Fruit fly (Drosophila melanogaster) whole organism, prepupa: ENCODE results near the gene Dcps.
A peak's percentile ranks its signal among the peaks of the same experiment; 100 is the strongest.

ENCODE experiments used
- CG10631 ChIP-seq: fragments of 200-800 bp; sonication (Bioruptor generic); optimal IDR thresholded peaks from 2 replicates; lab custom pipeline; 2016; ENCODE audit warnings: missing biosample characterization, missing genetic modification characterization
- CG10669 ChIP-seq: fragments of 200-800 bp; sonication (Bioruptor generic); optimal IDR thresholded peaks from 3 replicates; lab custom pipeline; 2018; ENCODE audit warnings: missing biosample characterization, mild to moderate bottlenecking, missing genetic modification characterization, moderate library complexity
- CG11294 ChIP-seq: fragments of 200-800 bp; sonication (Bioruptor generic); IDR thresholded peaks from 2 replicates; pipeline ENCODE4 v1.3.6; 2022; ENCODE audit warnings: missing biosample characterization, missing genetic modification characterization
- CG11762 ChIP-seq: fragments of 200-800 bp; sonication (Bioruptor generic); optimal IDR thresholded peaks from 3 replicates; lab custom pipeline; 2016; ENCODE audit warnings: missing biosample characterization, missing genetic modification characterization; ENCODE audit not compliant: insufficient read depth
- CG1621 ChIP-seq: fragments of 200-800 bp; sonication (Bioruptor generic); optimal IDR thresholded peaks from 3 replicates; lab custom pipeline; 2018; ENCODE audit warnings: missing biosample characterization, mild to moderate bottlenecking, missing genetic modification characterization
- CG16779 ChIP-seq: fragments of 200-800 bp; sonication (Bioruptor generic); optimal IDR thresholded peaks from 3 replicates; lab custom pipeline; 2017; ENCODE audit warnings: missing biosample characterization, mild to moderate bottlenecking, missing genetic modification characterization
- CG31627 ChIP-seq: fragments of 200-800 bp; sonication (Bioruptor generic); optimal IDR thresholded peaks from 3 replicates; lab custom pipeline; 2016; ENCODE audit warnings: missing biosample characterization, missing genetic modification characterization
- CG32006 ChIP-seq: fragments of 200-800 bp; sonication (Bioruptor generic); optimal IDR thresholded peaks from 3 replicates; lab custom pipeline; 2017; ENCODE audit warnings: missing biosample characterization, mild to moderate bottlenecking, missing genetic modification characterization
- CG3919 ChIP-seq: fragments of 200-800 bp; sonication (Bioruptor generic); optimal IDR thresholded peaks from 3 replicates; lab custom pipeline; 2016; ENCODE audit warnings: missing biosample characterization, missing genetic modification characterization
- CG4318 ChIP-seq: fragments of 200-800 bp; sonication (Bioruptor generic); optimal IDR thresholded peaks from 3 replicates; lab custom pipeline; 2017; ENCODE audit warnings: missing biosample characterization, mild to moderate bottlenecking, missing genetic modification characterization
- CG6163 ChIP-seq: fragments of 200-800 bp; sonication (Bioruptor generic); IDR thresholded peaks from 3 replicates; pipeline ENCODE4 v1.3.6; 2022; ENCODE audit warnings: missing biosample characterization, missing genetic modification characterization
- CG6276 ChIP-seq: fragments of 200-800 bp; sonication (Bioruptor generic); optimal IDR thresholded peaks from 2 replicates; lab custom pipeline; 2017; ENCODE audit warnings: missing biosample characterization, mild to moderate bottlenecking, missing genetic modification characterization
- CG6792 ChIP-seq: fragments of 200-800 bp; sonication (Bioruptor generic); optimal IDR thresholded peaks from 3 replicates; lab custom pipeline; 2016; ENCODE audit warnings: missing biosample characterization, missing genetic modification characterization
- CG6808 ChIP-seq: fragments of 200-800 bp; sonication (Bioruptor generic); optimal IDR thresholded peaks from 3 replicates; lab custom pipeline; 2017; ENCODE audit warnings: missing biosample characterization, missing genetic modification characterization, mild to moderate bottlenecking, moderate library complexity, missing genetic modification reagents
- CG6854 ChIP-seq: fragments of 200-800 bp; sonication (Bioruptor generic); optimal IDR thresholded peaks from 2 replicates; lab custom pipeline; 2017; ENCODE audit warnings: missing biosample characterization, mild to moderate bottlenecking, missing genetic modification characterization
- CG7368 ChIP-seq: fragments of 200-800 bp; sonication (Bioruptor generic); optimal IDR thresholded peaks from 3 replicates; lab custom pipeline; 2016; ENCODE audit warnings: missing biosample characterization, missing genetic modification characterization
- CG9139 ChIP-seq: fragments of 200-800 bp; sonication (Bioruptor generic); optimal IDR thresholded peaks from 3 replicates; lab custom pipeline; 2017; ENCODE audit warnings: missing biosample characterization, mild to moderate bottlenecking, missing genetic modification characterization
- Eip75B ChIP-seq: fragments of 200-800 bp; sonication (Bioruptor generic); optimal IDR thresholded peaks from 3 replicates; lab custom pipeline; 2016; ENCODE audit warnings: missing biosample characterization, missing genetic modification characterization
- Eip78C ChIP-seq: fragments of 200-800 bp; sonication (Bioruptor generic); peaks from one replicate; lab custom pipeline; 2016; ENCODE audit warnings: missing biosample characterization, missing genetic modification characterization
- Eip93F ChIP-seq: fragments of 200-800 bp; sonication (Bioruptor generic); optimal IDR thresholded peaks from 2 replicates; lab custom pipeline; 2016; ENCODE audit warnings: missing biosample characterization, mild to moderate bottlenecking, missing genetic modification characterization
- Ets21C ChIP-seq: fragments of 200-800 bp; sonication (Bioruptor generic); optimal IDR thresholded peaks from 3 replicates; lab custom pipeline; 2016; ENCODE audit warnings: missing biosample characterization, missing genetic modification characterization
- Ets96B ChIP-seq: fragments of 200-800 bp; optimal IDR thresholded peaks from 2 replicates; lab custom pipeline; 2019; ENCODE audit warnings: missing biosample characterization, mild to moderate bottlenecking, missing genetic modification characterization, moderate library complexity
- Gug ChIP-seq: fragments of 200-800 bp; sonication (Bioruptor generic); IDR thresholded peaks from 2 replicates; pipeline ENCODE4 v1.3.6; 2022; ENCODE audit warnings: missing biosample characterization, missing genetic modification characterization
- Hr38 ChIP-seq: sonication (Bioruptor generic); optimal IDR thresholded peaks from 2 replicates; lab custom pipeline; 2016; ENCODE audit warnings: missing biosample characterization, missing genetic modification characterization
- Hr4 ChIP-seq: fragments of 200-800 bp; sonication (Bioruptor generic); optimal IDR thresholded peaks from 3 replicates; lab custom pipeline; 2016; ENCODE audit warnings: missing biosample characterization, missing genetic modification characterization
- Met ChIP-seq: fragments of 200-800 bp; sonication (Bioruptor generic); optimal IDR thresholded peaks from 3 replicates; lab custom pipeline; 2016; ENCODE audit warnings: missing biosample characterization, missing genetic modification characterization
- OdsH ChIP-seq: fragments of 200-800 bp; sonication (Bioruptor generic); optimal IDR thresholded peaks from 3 replicates; lab custom pipeline; 2016; ENCODE audit warnings: missing biosample characterization, missing genetic modification characterization
- Smox ChIP-seq: fragments of 200-800 bp; sonication (Bioruptor generic); optimal IDR thresholded peaks from 3 replicates; lab custom pipeline; 2016; ENCODE audit warnings: missing biosample characterization, missing genetic modification characterization
- Sox102F ChIP-seq: fragments of 200-800 bp; sonication (Bioruptor generic); optimal IDR thresholded peaks from 2 replicates; lab custom pipeline; 2016; ENCODE audit warnings: missing biosample characterization, mild to moderate bottlenecking, missing genetic modification characterization
- Sox14 ChIP-seq: fragments of 200-800 bp; sonication (Bioruptor generic); optimal IDR thresholded peaks from 3 replicates; lab custom pipeline; 2016; ENCODE audit warnings: missing biosample characterization, missing genetic modification characterization
- Sox15 ChIP-seq: fragments of 200-800 bp; sonication (Bioruptor generic); optimal IDR thresholded peaks from 3 replicates; lab custom pipeline; 2016; ENCODE audit warnings: missing biosample characterization, missing genetic modification characterization
- achi ChIP-seq: fragments of 200-800 bp; sonication (Bioruptor generic); optimal IDR thresholded peaks from 3 replicates; lab custom pipeline; 2016; ENCODE audit warnings: missing biosample characterization, missing genetic modification characterization
- acj6 ChIP-seq: fragments of 200-800 bp; sonication (Bioruptor generic); optimal IDR thresholded peaks from 3 replicates; lab custom pipeline; 2016; ENCODE audit warnings: missing biosample characterization, missing genetic modification characterization
- cyc ChIP-seq: fragments of 200-800 bp; sonication (Bioruptor generic); optimal IDR thresholded peaks from 3 replicates; lab custom pipeline; 2016; ENCODE audit warnings: missing biosample characterization, missing genetic modification characterization
- dac ChIP-seq: fragments of 200-800 bp; sonication (Bioruptor generic); optimal IDR thresholded peaks from 2 replicates; lab custom pipeline; 2017; ENCODE audit warnings: missing biosample characterization, mild to moderate bottlenecking, missing genetic modification characterization
- dsx ChIP-seq: fragments of 200-800 bp; optimal IDR thresholded peaks from 3 replicates; lab custom pipeline; 2019; ENCODE audit warnings: missing biosample characterization, mild to moderate bottlenecking, missing genetic modification characterization, moderate library complexity; ENCODE audit not compliant: poor library complexity, severe bottlenecking
- esn ChIP-seq: fragments of 200-800 bp; sonication (Bioruptor generic); optimal IDR thresholded peaks from 2 replicates; lab custom pipeline; 2016; ENCODE audit warnings: missing biosample characterization, mild to moderate bottlenecking, missing genetic modification characterization, moderate library complexity
- fd59A ChIP-seq: fragments of 200-800 bp; sonication (Bioruptor generic); optimal IDR thresholded peaks from 2 replicates; lab custom pipeline; 2017; ENCODE audit warnings: missing biosample characterization, mild to moderate bottlenecking, missing genetic modification characterization, missing genetic modification reagents
- fd85E ChIP-seq: fragments of 200-800 bp; sonication (Bioruptor generic); optimal IDR thresholded peaks from 3 replicates; lab custom pipeline; 2016; ENCODE audit warnings: missing biosample characterization, missing genetic modification characterization
- fkh ChIP-seq: fragments of 200-800 bp; sonication (Bioruptor generic); optimal IDR thresholded peaks from 3 replicates; lab custom pipeline; 2017; ENCODE audit warnings: missing biosample characterization, mild to moderate bottlenecking, missing genetic modification characterization, moderate library complexity
- net ChIP-seq: fragments of 200-800 bp; sonication (Bioruptor generic); optimal IDR thresholded peaks from 3 replicates; lab custom pipeline; 2016; ENCODE audit warnings: missing biosample characterization, missing genetic modification characterization
- salr ChIP-seq, 2 experiments: fragments of 200-800 bp; sonication (Bioruptor generic); optimal IDR thresholded peaks; 3 replicates each; lab custom pipeline; 2016 to 2018; ENCODE audit warnings: missing biosample characterization in 2 of 2, missing genetic modification characterization in 2 of 2, mild to moderate bottlenecking in 1 of 2
- ss ChIP-seq, 2 experiments: fragments of 200-800 bp; sonication (Bioruptor generic); optimal IDR thresholded peaks; 2 replicates in 1 of 2; 3 replicates in 1 of 2; lab custom pipeline; 2017 to 2018; ENCODE audit warnings: mild to moderate bottlenecking in 2 of 2, missing biosample characterization in 2 of 2, missing genetic modification characterization in 2 of 2, moderate library complexity in 1 of 2
- svp ChIP-seq: fragments of 200-800 bp; sonication (Bioruptor generic); peaks from one replicate; lab custom pipeline; 2016; ENCODE audit warnings: missing biosample characterization, missing genetic modification characterization
- topi ChIP-seq: fragments of 200-800 bp; sonication (Bioruptor generic); optimal IDR thresholded peaks from 3 replicates; lab custom pipeline; 2016; ENCODE audit warnings: missing biosample characterization, missing genetic modification characterization
- vri ChIP-seq: fragments of 200-800 bp; sonication (Bioruptor generic); optimal IDR thresholded peaks from 3 replicates; lab custom pipeline; 2016; ENCODE audit warnings: missing biosample characterization, mild to moderate bottlenecking, missing genetic modification characterization

The Dcps gene

dm6 chr3R:5791497-5791896 lies 36.9 kb upstream of the Dcps start, which contains the start of gene Hpf1 (continued):
- TF ChIP-seq CG11762 (GFP tag; lab: Kevin White, UChicago): peak; percentile 99
- peak; percentile 99 for TF ChIP-seq CG10631
- TF ChIP-seq CG3919 (GFP tag; lab: Kevin White, UChicago): peak; percentile 99
- TF ChIP-seq svp (GFP tag; lab: Kevin White, UChicago): peak; percentile 100
- TF ChIP-seq CG4318: peak; percentile 98
- peak; percentile 99 for TF ChIP-seq vri (GFP tag; lab: Kevin White, UChicago)
- TF ChIP-seq topi (GFP tag; lab: Kevin White, UChicago): peak; percentile 99
- TF ChIP-seq Eip75B (GFP tag; lab: Kevin White, UChicago): peak; percentile 99
- peak; percentile 99 for TF ChIP-seq CG31627 (GFP tag; lab: Kevin White, UChicago)
- peak; percentile 96 for TF ChIP-seq CG9139 (GFP tag; lab: Kevin White, UChicago)
- TF ChIP-seq dac (GFP tag; lab: Kevin White, UChicago): peak; percentile 98
- peak; percentile 99 for TF ChIP-seq Ets21C
- no peak for TF ChIP-seq fkh
- peak; percentile 98 for TF ChIP-seq Gug (GFP tag; lab: Robert Waterston, UW)
- peak; percentile 98 to 99 for TF ChIP-seq salr (GFP tag; optimal IDR thresholded peaks at IDR 0.05; lab: Kevin White, UChicago)
- peak; percentile 99 for TF ChIP-seq CG6276 (GFP tag; lab: Kevin White, UChicago)
- peak; percentile 99 for TF ChIP-seq Sox15
- peak; percentile 99 for TF ChIP-seq achi (GFP tag; lab: Kevin White, UChicago)
- peak; percentile 99 for TF ChIP-seq cyc (GFP tag; lab: Kevin White, UChicago)
- TF ChIP-seq esn (GFP tag; lab: Kevin White, UChicago): peak; percentile 100
- peak; percentile 98 for TF ChIP-seq fd85E (GFP tag; lab: Kevin White, UChicago)
- peak; percentile 98 for TF ChIP-seq CG16779 (tag; lab: Kevin White, UChicago)
- peak; percentile 99 for TF ChIP-seq Met (GFP tag; lab: Kevin White, UChicago)
- peak; percentile 98 for TF ChIP-seq CG6854 (GFP tag; lab: Kevin White, UChicago)
- peak; percentile 99 for TF ChIP-seq Ets96B
- TF ChIP-seq CG7368: peak; percentile 99
- TF ChIP-seq CG6792: peak; percentile 99
- TF ChIP-seq CG6163: peak; percentile 98
- TF ChIP-seq CG1621 (tag; lab: Kevin White, UChicago): peak; percentile 99
- peak; percentile 97 for TF ChIP-seq dsx
- TF ChIP-seq CG32006: peak; percentile 99
- TF ChIP-seq CG11294 (GFP tag; lab: Robert Waterston, UW): peak; percentile 98
- TF ChIP-seq CG10669 (GFP tag; lab: Kevin White, UChicago): peak; percentile 99
- peak; percentile 95 to 98 for TF ChIP-seq ss (GFP tag; optimal IDR thresholded peaks at IDR 0.05; lab: Kevin White, UChicago)
- peak; percentile 99 for TF ChIP-seq Hr4
- peak; percentile 98 for TF ChIP-seq fd59A (GFP tag; lab: Kevin White, UChicago)
- TF ChIP-seq net (GFP tag; lab: Kevin White, UChicago): peak; percentile 99
- TF ChIP-seq, all 60 proteins: peak for 59

dm6 chr3R:5789025-5789953 lies 34.7 kb upstream of the Dcps start, which contains the start of the genes Hat1 and Rpn5:
Hat1 (minus strand) TSS chr3R:5789384.
Rpn5 (plus strand) TSS chr3R:5789493.
- TF ChIP-seq CG6854 (GFP tag; lab: Kevin White, UChicago) (no peak), Hr4 (peak; percentile 89), CG6163 (0 out of 3 replicates have a peak, but pooled peaks have one; percentile 23), Eip93F (no peak), dsx (peak; percentile 51), Hr38 (peak; percentile 30), Sox102F (GFP tag; lab: Kevin White, UChicago) (peak; percentile 87), CG6808 (peak; percentile 65), fd59A (GFP tag; lab: Kevin White, UChicago) (peak; percentile 71), svp (GFP tag; lab: Kevin White, UChicago) (peak; percentile 92), acj6 (peak; percentile 87), OdsH (peak; percentile 92), Ets21C (peak; percentile 90), Sox14 (GFP tag; lab: Kevin White, UChicago) (peak; percentile 91), esn (GFP tag; lab: Kevin White, UChicago) (peak; percentile 92), Eip78C (GFP tag; lab: Kevin White, UChicago) (peak; percentile 94), Smox (GFP tag; lab: Kevin White, UChicago) (peak; percentile 89), achi (GFP tag; lab: Kevin White, UChicago) (peak; percentile 94), Ets96B (peak; percentile 60), CG3919 (GFP tag; lab: Kevin White, UChicago) (peak; percentile 86), CG11762 (GFP tag; lab: Kevin White, UChicago) (peak; percentile 68), Sox15 (peak; percentile 83), dac (GFP tag; lab: Kevin White, UChicago) (peak; percentile 48), ss (GFP tag; optimal IDR thresholded peaks at IDR 0.05; lab: Kevin White, UChicago) (peak; percentile 20 to 57), CG7368 (peak; percentile 74)
